Worm (Caenorhabditis elegans) whole organism, late embryonic: ENCODE measurements around the gene F38A1.6.

Source experiments
- C08G9.2 ChIP-seq: sonication (generic microtip); optimal IDR thresholded peaks from 2 replicates; lab custom pipeline; 2016; ENCODE audit warnings: mild to moderate bottlenecking, missing genetic modification characterization, moderate library complexity, missing compliant biosample characterization
- C38D4.7 ChIP-seq: fragments of 200-800 bp; sonication (Bioruptor generic); optimal IDR thresholded peaks from 2 replicates; lab custom pipeline; 2018; ENCODE audit warnings: mild to moderate bottlenecking, missing genetic modification characterization, moderate library complexity, missing compliant biosample characterization
- F13H6.1 ChIP-seq: sonication (generic microtip); optimal IDR thresholded peaks from 2 replicates; lab custom pipeline; 2016; ENCODE audit warnings: missing genetic modification characterization, missing compliant biosample characterization
- T23F11.4 ChIP-seq: fragments of 200-800 bp; sonication (Bioruptor generic); optimal IDR thresholded peaks from 2 replicates; lab custom pipeline; 2018; ENCODE audit warnings: mild to moderate bottlenecking, missing genetic modification characterization, missing compliant biosample characterization
- ahr-1 ChIP-seq: sonication (generic microtip); optimal IDR thresholded peaks from 2 replicates; lab custom pipeline; 2016; ENCODE audit warnings: missing genetic modification characterization, missing compliant biosample characterization
- ceh-14 ChIP-seq: sonication (generic microtip); optimal IDR thresholded peaks from 2 replicates; lab custom pipeline; 2016; ENCODE audit warnings: missing genotype, missing genetic modification characterization, missing compliant biosample characterization
- ceh-18 ChIP-seq: sonication (generic microtip); optimal IDR thresholded peaks from 2 replicates; lab custom pipeline; 2016; ENCODE audit warnings: missing genetic modification characterization, missing compliant biosample characterization
- ceh-19 ChIP-seq: fragments of 200-800 bp; sonication (Bioruptor generic); optimal IDR thresholded peaks from 2 replicates; lab custom pipeline; 2018; ENCODE audit warnings: mild to moderate bottlenecking, missing genetic modification characterization, missing compliant biosample characterization
- ceh-2 ChIP-seq: sonication (generic microtip); optimal IDR thresholded peaks from 2 replicates; lab custom pipeline; 2016; ENCODE audit warnings: missing genotype, missing genetic modification characterization, missing compliant biosample characterization
- ceh-24 ChIP-seq: sonication (generic microtip); optimal IDR thresholded peaks from 2 replicates; lab custom pipeline; 2016; ENCODE audit warnings: mild to moderate bottlenecking, missing genetic modification characterization, missing compliant biosample characterization
- ceh-34 ChIP-seq: sonication (generic microtip); optimal IDR thresholded peaks from 2 replicates; lab custom pipeline; 2016; ENCODE audit warnings: mild to moderate bottlenecking, missing genetic modification characterization, missing compliant biosample characterization
- ceh-6 ChIP-seq: fragments of 200-800 bp; sonication (Bioruptor generic); optimal IDR thresholded peaks from 2 replicates; lab custom pipeline; 2018; ENCODE audit warnings: mild to moderate bottlenecking, missing genetic modification characterization, missing compliant biosample characterization
- che-1 ChIP-seq: sonication (generic microtip); optimal IDR thresholded peaks from 2 replicates; lab custom pipeline; 2016; ENCODE audit warnings: mild to moderate bottlenecking, missing genetic modification characterization, missing compliant biosample characterization
- dve-1 ChIP-seq: sonication (generic microtip); optimal IDR thresholded peaks from 2 replicates; lab custom pipeline; 2017; ENCODE audit warnings: antibody characterized with exemption, mild to moderate bottlenecking, missing genetic modification characterization, missing compliant biosample characterization
- elt-2 ChIP-seq: sonication (generic microtip); optimal IDR thresholded peaks from 2 replicates; lab custom pipeline; 2016; ENCODE audit warnings: missing genetic modification reagents, missing genetic modification characterization, missing compliant biosample characterization
- fax-1 ChIP-seq: sonication (generic microtip); optimal IDR thresholded peaks from 2 replicates; lab custom pipeline; 2016; ENCODE audit warnings: missing genotype, missing genetic modification characterization, missing compliant biosample characterization
- fkh-10 ChIP-seq: fragments of 150-350 bp; optimal IDR thresholded peaks from 2 replicates; lab custom pipeline; 2014; ENCODE audit warnings: missing biosample characterization, missing genetic modification reagents, missing genetic modification characterization
- fkh-6 ChIP-seq: sonication (generic microtip); optimal IDR thresholded peaks from 2 replicates; lab custom pipeline; 2016; ENCODE audit warnings: missing genetic modification characterization, missing compliant biosample characterization
- gmeb-2 ChIP-seq: sonication (generic microtip); optimal IDR thresholded peaks from 2 replicates; lab custom pipeline; 2016; ENCODE audit warnings: missing genetic modification characterization, inconsistent platforms, missing compliant biosample characterization
- hlh-13 ChIP-seq: fragments of 200-800 bp; sonication (Bioruptor generic); optimal IDR thresholded peaks from 2 replicates; lab custom pipeline; 2018; ENCODE audit warnings: mild to moderate bottlenecking, missing genetic modification characterization, missing compliant biosample characterization
- hlh-30 ChIP-seq: sonication (generic microtip); optimal IDR thresholded peaks from 2 replicates; lab custom pipeline; 2017; ENCODE audit warnings: antibody characterized with exemption, missing genetic modification characterization, missing compliant biosample characterization; ENCODE audit not compliant: insufficient read depth
- hlh-8 ChIP-seq: sonication (generic microtip); optimal IDR thresholded peaks from 2 replicates; lab custom pipeline; 2016; ENCODE audit warnings: missing genotype, missing genetic modification characterization, missing compliant biosample characterization
- lin-11 ChIP-seq: fragments of 200-800 bp; sonication (Bioruptor generic); optimal IDR thresholded peaks from 2 replicates; lab custom pipeline; 2018; ENCODE audit warnings: mild to moderate bottlenecking, missing genetic modification characterization, missing compliant biosample characterization
- nhr-11 ChIP-seq: fragments of 150-350 bp; optimal IDR thresholded peaks from 2 replicates; lab custom pipeline; 2014; ENCODE audit warnings: missing biosample characterization, missing genetic modification characterization
- nhr-232 ChIP-seq: sonication (generic microtip); optimal IDR thresholded peaks from 2 replicates; lab custom pipeline; 2016; ENCODE audit warnings: missing genetic modification characterization, missing compliant biosample characterization
- npax-4 ChIP-seq: sonication (generic microtip); optimal IDR thresholded peaks from 2 replicates; lab custom pipeline; 2016; ENCODE audit warnings: missing genetic modification characterization, missing compliant biosample characterization
- odd-2 ChIP-seq: sonication (generic microtip); optimal IDR thresholded peaks from 2 replicates; lab custom pipeline; 2017; ENCODE audit warnings: antibody characterized with exemption, mild to moderate bottlenecking, missing genetic modification characterization, missing compliant biosample characterization
- pag-3 ChIP-seq: sonication (generic microtip); optimal IDR thresholded peaks from 2 replicates; lab custom pipeline; 2016; ENCODE audit warnings: missing compliant biosample characterization, missing genetic modification characterization, borderline replicate concordance
- pax-1 ChIP-seq: fragments of 150-350 bp; optimal IDR thresholded peaks from 2 replicates; lab custom pipeline; 2014; ENCODE audit warnings: missing biosample characterization, missing genetic modification characterization
- pha-2 ChIP-seq: sonication (generic microtip); optimal IDR thresholded peaks from 2 replicates; lab custom pipeline; 2017; ENCODE audit warnings: mild to moderate bottlenecking, missing genetic modification characterization, missing compliant biosample characterization
- pha-4 ChIP-seq: fragments of 150-350 bp; optimal IDR thresholded peaks from 2 replicates; lab custom pipeline; 2018; ENCODE audit warnings: missing biosample characterization, missing genetic modification reagents, missing genetic modification characterization
- pqm-1 ChIP-seq: sonication (generic microtip); optimal IDR thresholded peaks from 2 replicates; lab custom pipeline; 2016; ENCODE audit warnings: missing genetic modification characterization, missing compliant biosample characterization
- ref-2 ChIP-seq: sonication (generic microtip); optimal IDR thresholded peaks from 2 replicates; lab custom pipeline; 2016; ENCODE audit warnings: missing genetic modification characterization, missing compliant biosample characterization
- sox-2 ChIP-seq: fragments of 200-800 bp; sonication (Bioruptor generic); IDR thresholded peaks from 2 replicates; pipeline ENCODE4 v1.3.6; 2022; ENCODE audit warnings: missing genetic modification reagents, missing genetic modification characterization, missing compliant biosample characterization
- sox-4 ChIP-seq: sonication (generic microtip); optimal IDR thresholded peaks from 2 replicates; lab custom pipeline; 2017; ENCODE audit warnings: mild to moderate bottlenecking, missing genetic modification characterization, inconsistent platforms, missing compliant biosample characterization
- tbx-2 ChIP-seq: sonication (generic microtip); optimal IDR thresholded peaks from 2 replicates; lab custom pipeline; 2016; ENCODE audit warnings: missing genetic modification characterization, missing compliant biosample characterization
- tbx-7 ChIP-seq: sonication (generic microtip); optimal IDR thresholded peaks from 2 replicates; lab custom pipeline; 2016; ENCODE audit warnings: missing genotype, missing genetic modification characterization, missing compliant biosample characterization
- ttx-3 ChIP-seq: sonication (generic microtip); optimal IDR thresholded peaks from 2 replicates; lab custom pipeline; 2016; ENCODE audit warnings: missing genetic modification reagents, missing genetic modification characterization, missing compliant biosample characterization
- unc-55 ChIP-seq: sonication (generic microtip); optimal IDR thresholded peaks from 2 replicates; lab custom pipeline; 2017; ENCODE audit warnings: missing biosample characterization, missing genetic modification reagents, missing genetic modification characterization
- unc-86 ChIP-seq: sonication (generic microtip); optimal IDR thresholded peaks from 2 replicates; lab custom pipeline; 2016; ENCODE audit warnings: missing genetic modification characterization, missing compliant biosample characterization
- ztf-16 ChIP-seq: sonication (generic microtip); optimal IDR thresholded peaks from 2 replicates; lab custom pipeline; 2017; ENCODE audit warnings: missing genetic modification characterization, missing compliant biosample characterization

The F38A1.6 gene

ce11 chrIV:1251242-1251911 lies at the start of gene F38A1.6, which contains the start of gene clec-166:
TSS of gene F38A1.6 (plus strand) at chrIV:1251861.
TSS of gene clec-166 (minus strand) at chrIV:1251342.
- TF ChIP-seq unc-86 = no peak
- TF ChIP-seq dve-1 (tag; lab: Kevin White, UChicago) = no peak
- no peak for TF ChIP-seq odd-2 (tag; lab: Kevin White, UChicago)
- no peak for TF ChIP-seq hlh-8 (tag; lab: Kevin White, UChicago)
- no peak for TF ChIP-seq ahr-1 (tag; lab: Kevin White, UChicago)
- no peak for TF ChIP-seq pax-1 (tag; lab: Kevin White, UChicago)
- no peak for TF ChIP-seq hlh-13 (GFP tag; lab: Kevin White, UChicago)
- no peak for TF ChIP-seq ceh-2
- no peak for TF ChIP-seq T23F11.4
- TF ChIP-seq sox-4 (tag; lab: Kevin White, UChicago) = no peak
- no peak for TF ChIP-seq ceh-18 (tag; lab: Kevin White, UChicago)
- TF ChIP-seq ttx-3 (tag; lab: Kevin White, UChicago) = no peak
- no peak for TF ChIP-seq unc-55 (GFP tag; lab: Kevin White, UChicago)

ce11 chrIV:1204870-1205269 lies 46.8 kb upstream of the F38A1.6 start, which contains the start of gene dsl-2:
TSS of gene dsl-2 (minus strand) at chrIV:1204970.
- TF ChIP-seq npax-4 (tag; lab: Kevin White, UChicago) (no peak), gmeb-2 (no peak), che-1 (tag; lab: Kevin White, UChicago) (no peak), tbx-7 (tag; lab: Kevin White, UChicago) (no peak), F13H6.1 (no peak), lin-11 (tag; lab: Kevin White, UChicago) (no peak), fkh-6 (no peak), ceh-14 (tag; lab: Kevin White, UChicago) (no peak), fax-1 (tag; lab: Kevin White, UChicago) (no peak), ceh-19 (GFP tag; lab: Kevin White, UChicago) (no peak), C08G9.2 (tag; lab: Kevin White, UChicago) (no peak), pag-3 (tag; lab: Kevin White, UChicago) (no peak), odd-2 (tag; lab: Kevin White, UChicago) (no peak), tbx-2 (no peak), hlh-13 (GFP tag; lab: Kevin White, UChicago) (no peak), pha-2 (tag; lab: Kevin White, UChicago) (no peak)

ce11 chrIV:1207980-1208379 lies 43.7 kb upstream of the F38A1.6 start, which contains the start of gene dsl-1:
TSS of gene dsl-1 (minus strand) at chrIV:1208080.
- TF ChIP-seq hlh-13 (GFP tag; lab: Kevin White, UChicago) (no peak), C38D4.7 (no peak), unc-86 (no peak), elt-2 (no peak), fkh-6 (no peak), sox-2 (GFP tag; lab: Robert Waterston, UW) (no peak), nhr-232 (tag; lab: Kevin White, UChicago) (no peak), ceh-34 (tag; lab: Kevin White, UChicago) (no peak), fkh-10 (GFP tag; lab: Kevin White, UChicago) (no peak), ceh-24 (tag; lab: Kevin White, UChicago) (no peak), pag-3 (tag; lab: Kevin White, UChicago) (no peak), gmeb-2 (no peak), ceh-6 (no peak), T23F11.4 (no peak), ref-2 (tag; lab: Kevin White, UChicago) (no peak), nhr-11 (tag; lab: Kevin White, UChicago) (no peak), pqm-1 (tag; lab: Kevin White, UChicago) (no peak), ztf-16 (tag; lab: Kevin White, UChicago) (no peak), pha-4 (no peak), hlh-30 (tag; lab: Kevin White, UChicago) (no peak)
- TF ChIP-seq, all 69 proteins: peak for 0
